Fruit fly (Drosophila melanogaster) whole organism, embryonic: ENCODE results near the gene CG44040.

Source experiments
- CG10321 ChIP-seq: fragments of 200-800 bp; sonication (Bioruptor generic); IDR thresholded peaks from 2 replicates; pipeline ENCODE4 v1.3.6; 2022; ENCODE audit warnings: missing biosample characterization, missing genetic modification characterization
- CG10979 ChIP-seq: fragments of 200-800 bp; sonication (Bioruptor generic); optimal IDR thresholded peaks from 2 replicates; lab custom pipeline; 2018; ENCODE audit warnings: missing biosample characterization, mild to moderate bottlenecking, missing genetic modification characterization, moderate library complexity
- CG11093 ChIP-seq: fragments of 200-800 bp; sonication (Bioruptor generic); IDR thresholded peaks from 3 replicates; pipeline ENCODE4 v1.3.6; 2022; ENCODE audit warnings: missing biosample characterization, missing genetic modification characterization
- CG11723 ChIP-seq: fragments of 200-800 bp; sonication (Bioruptor generic); optimal IDR thresholded peaks from 2 replicates; lab custom pipeline; 2017; ENCODE audit warnings: missing biosample characterization, mild to moderate bottlenecking, missing genetic modification characterization
- CG12071 ChIP-seq: fragments of 200-800 bp; sonication (Bioruptor generic); optimal IDR thresholded peaks from 3 replicates; lab custom pipeline; 2018; ENCODE audit warnings: missing biosample characterization, mild to moderate bottlenecking, missing genetic modification characterization
- CG13775 ChIP-seq: fragments of 200-800 bp; sonication (Bioruptor generic); optimal IDR thresholded peaks from 3 replicates; lab custom pipeline; 2017; ENCODE audit warnings: missing biosample characterization, mild to moderate bottlenecking, missing genetic modification characterization
- CG15479 ChIP-seq: fragments of 200-800 bp; sonication (Bioruptor generic); optimal IDR thresholded peaks from 3 replicates; lab custom pipeline; 2019; ENCODE audit warnings: missing biosample characterization, mild to moderate bottlenecking, missing genetic modification characterization, moderate library complexity
- CG15696 ChIP-seq: fragments of 200-800 bp; sonication (Bioruptor generic); optimal IDR thresholded peaks from 2 replicates; lab custom pipeline; 2019; ENCODE audit warnings: missing biosample characterization, mild to moderate bottlenecking, missing genetic modification characterization, moderate library complexity
- CG17802 ChIP-seq: fragments of 200-800 bp; sonication (Bioruptor generic); optimal IDR thresholded peaks from 2 replicates; lab custom pipeline; 2018; ENCODE audit warnings: missing biosample characterization, mild to moderate bottlenecking, missing genetic modification characterization, moderate library complexity
- CG2202 ChIP-seq: fragments of 200-800 bp; sonication (Bioruptor generic); optimal IDR thresholded peaks from 2 replicates; lab custom pipeline; 2018; ENCODE audit warnings: missing biosample characterization, mild to moderate bottlenecking, missing genetic modification characterization
- CG2678 ChIP-seq: fragments of 200-800 bp; sonication (Bioruptor generic); optimal IDR thresholded peaks from 3 replicates; lab custom pipeline; 2019; ENCODE audit warnings: missing biosample characterization, mild to moderate bottlenecking, missing genetic modification characterization, moderate library complexity
- CG32532 ChIP-seq: fragments of 200-800 bp; sonication (Bioruptor generic); IDR thresholded peaks from 2 replicates; pipeline ENCODE4 v1.3.6; 2022; ENCODE audit warnings: missing biosample characterization, missing genetic modification characterization
- CG3995 ChIP-seq: fragments of 200-800 bp; sonication (Bioruptor generic); optimal IDR thresholded peaks from 3 replicates; lab custom pipeline; 2016; ENCODE audit warnings: missing biosample characterization, missing genetic modification characterization
- CG4360 ChIP-seq: fragments of 200-800 bp; sonication (Bioruptor generic); IDR thresholded peaks from 2 replicates; pipeline ENCODE4 v1.3.6; 2022; ENCODE audit warnings: missing biosample characterization, missing genetic modification characterization
- CG43689 ChIP-seq: fragments of 200-800 bp; sonication (Bioruptor generic); IDR thresholded peaks from 2 replicates; pipeline ENCODE4 v1.3.6; 2022; ENCODE audit warnings: missing biosample characterization, missing genetic modification characterization
- CG6683 ChIP-seq: fragments of 200-800 bp; sonication (Bioruptor generic); optimal IDR thresholded peaks from 2 replicates; lab custom pipeline; 2017; ENCODE audit warnings: missing biosample characterization, mild to moderate bottlenecking, missing genetic modification characterization, missing genetic modification reagents
- CG8388 ChIP-seq: fragments of 200-800 bp; sonication (Bioruptor generic); optimal IDR thresholded peaks from 2 replicates; lab custom pipeline; 2019; ENCODE audit warnings: missing biosample characterization, mild to moderate bottlenecking, missing genetic modification characterization, moderate library complexity
- CG9437 ChIP-seq: fragments of 200-800 bp; sonication (Bioruptor generic); optimal IDR thresholded peaks from 2 replicates; lab custom pipeline; 2018; ENCODE audit warnings: missing biosample characterization, mild to moderate bottlenecking, missing genetic modification characterization
- CoRest ChIP-seq: fragments of 200-800 bp; sonication (Bioruptor generic); optimal IDR thresholded peaks from 3 replicates; lab custom pipeline; 2018; ENCODE audit warnings: missing biosample characterization, mild to moderate bottlenecking, missing genetic modification characterization, moderate library complexity
- CrebB ChIP-seq: fragments of 200-800 bp; sonication (Bioruptor generic); optimal IDR thresholded peaks from 3 replicates; lab custom pipeline; 2018; ENCODE audit warnings: missing biosample characterization, mild to moderate bottlenecking, missing genetic modification characterization
- D19A ChIP-seq: fragments of 200-800 bp; optimal IDR thresholded peaks from 3 replicates; lab custom pipeline; 2019; ENCODE audit warnings: missing biosample characterization, mild to moderate bottlenecking, missing genetic modification characterization, moderate library complexity
- Dref ChIP-seq: fragments of 200-800 bp; sonication (Bioruptor generic); IDR thresholded peaks from 2 replicates; pipeline ENCODE4 v1.3.6; 2022; ENCODE audit warnings: missing biosample characterization, missing genetic modification characterization
- Elba2 ChIP-seq: fragments of 200-800 bp; sonication (Bioruptor generic); optimal IDR thresholded peaks from 3 replicates; lab custom pipeline; 2016; ENCODE audit warnings: missing biosample characterization, missing genetic modification characterization
- H15 ChIP-seq: fragments of 200-800 bp; sonication (Bioruptor generic); IDR thresholded peaks from 3 replicates; pipeline ENCODE4 v1.3.6; 2022; ENCODE audit warnings: missing biosample characterization, missing genetic modification characterization
- Hr51 ChIP-seq, 2 experiments: fragments of 200-800 bp; sonication (Bioruptor generic); optimal IDR thresholded peaks; 2 replicates in 1 of 2; 3 replicates in 1 of 2; lab custom pipeline; 2016 to 2018; ENCODE audit warnings: missing biosample characterization in 2 of 2, missing genetic modification characterization in 2 of 2, mild to moderate bottlenecking in 1 of 2, moderate library complexity in 1 of 2
- MBD-R2 ChIP-seq: fragments of 200-800 bp; sonication (Bioruptor generic); IDR thresholded peaks from 2 replicates; pipeline ENCODE4 v1.3.6; 2022; ENCODE audit warnings: missing biosample characterization, missing genetic modification characterization
- Ravus ChIP-seq: fragments of 200-800 bp; sonication (Bioruptor generic); IDR thresholded peaks from 2 replicates; pipeline ENCODE4 v1.3.6; 2022; ENCODE audit warnings: missing biosample characterization, missing genetic modification characterization
- Sry-δ ChIP-seq: fragments of 200-800 bp; sonication (Bioruptor generic); optimal IDR thresholded peaks from 2 replicates; lab custom pipeline; 2016; ENCODE audit warnings: missing biosample characterization, missing genetic modification characterization
- Trl ChIP-seq, 3 experiments: fragments of >200 bp in 2 of 3; fragments of 200-800 bp in 1 of 3; sonication (Bioruptor generic) in 1 of 3; optimal IDR thresholded peaks; 2 replicates in 1 of 3; 3 replicates in 2 of 3; lab custom pipeline; 2016 to 2017; ENCODE audit warnings: missing biosample characterization in 1 of 3, missing genetic modification characterization in 1 of 3
- ab ChIP-seq: fragments of 200-800 bp; sonication (Bioruptor generic); optimal IDR thresholded peaks from 2 replicates; lab custom pipeline; 2016; ENCODE audit warnings: missing biosample characterization, missing genetic modification characterization
- abd-A ChIP-seq: fragments of 200-800 bp; sonication (Bioruptor generic); optimal IDR thresholded peaks from 3 replicates; lab custom pipeline; 2019; ENCODE audit warnings: missing biosample characterization, mild to moderate bottlenecking, missing genetic modification characterization, moderate library complexity
- bsh ChIP-seq, 2 experiments: fragments of 200-800 bp; sonication (Bioruptor generic); optimal IDR thresholded peaks; 2 replicates each; lab custom pipeline; 2017 to 2018; ENCODE audit warnings: mild to moderate bottlenecking in 2 of 2, missing biosample characterization in 2 of 2, missing genetic modification characterization in 2 of 2, moderate library complexity in 1 of 2
- chif ChIP-seq, 2 experiments: fragments of 200-800 bp; sonication (Bioruptor generic); optimal IDR thresholded peaks; 3 replicates each; lab custom pipeline; 2016; ENCODE audit warnings: missing biosample characterization in 2 of 2, missing genetic modification characterization in 2 of 2
- dysf ChIP-seq: fragments of 200-800 bp; sonication (Bioruptor generic); IDR thresholded peaks from 3 replicates; pipeline ENCODE4 v1.3.6; 2022; ENCODE audit warnings: missing biosample characterization, missing genetic modification characterization
- emc ChIP-seq: fragments of 200-800 bp; sonication (Bioruptor generic); optimal IDR thresholded peaks from 2 replicates; lab custom pipeline; 2016; ENCODE audit warnings: missing biosample characterization, missing genetic modification characterization
- fd96Cb ChIP-seq: fragments of 200-800 bp; sonication (Bioruptor generic); optimal IDR thresholded peaks from 2 replicates; lab custom pipeline; 2018; ENCODE audit warnings: missing biosample characterization, mild to moderate bottlenecking, missing genetic modification characterization, moderate library complexity
- gce ChIP-seq: fragments of 200-800 bp; sonication (Bioruptor generic); IDR thresholded peaks from 3 replicates; pipeline ENCODE4 v1.3.6; 2022; ENCODE audit warnings: missing biosample characterization, missing genetic modification characterization
- gcm ChIP-seq: fragments of 200-800 bp; sonication (Bioruptor generic); optimal IDR thresholded peaks from 2 replicates; lab custom pipeline; 2019; ENCODE audit warnings: missing biosample characterization, mild to moderate bottlenecking, missing genetic modification characterization, moderate library complexity
- knrl ChIP-seq: fragments of 200-800 bp; sonication (Bioruptor generic); IDR thresholded peaks from 3 replicates; pipeline ENCODE4 v1.3.6; 2022; ENCODE audit warnings: missing biosample characterization, missing genetic modification characterization; ENCODE audit not compliant: partially characterized antibody
- mirr ChIP-seq: fragments of 200-800 bp; sonication (Bioruptor generic); optimal IDR thresholded peaks from 3 replicates; lab custom pipeline; 2018; ENCODE audit warnings: missing biosample characterization, mild to moderate bottlenecking, missing genetic modification characterization
- nau ChIP-seq: fragments of 200-800 bp; sonication (Bioruptor generic); optimal IDR thresholded peaks from 3 replicates; lab custom pipeline; 2017; ENCODE audit warnings: missing biosample characterization, mild to moderate bottlenecking, missing genetic modification characterization, missing genetic modification reagents
- pan ChIP-seq, 4 experiments: fragments of >200 bp in 3 of 4; fragments of 200-800 bp in 1 of 4; sonication (Bioruptor generic) in 1 of 4; optimal IDR thresholded peaks in 3 of 4; IDR thresholded peaks in 1 of 4; 2 replicates each; pipeline versions ENCODE4 v1.3.6 to Lab custom; 2017 to 2022; ENCODE audit warnings: missing biosample characterization in 2 of 4, missing genetic modification characterization in 2 of 4, mixed read lengths in 1 of 4
- pfk ChIP-seq: fragments of 200-800 bp; sonication (Bioruptor generic); optimal IDR thresholded peaks from 2 replicates; lab custom pipeline; 2018; ENCODE audit warnings: missing biosample characterization, mild to moderate bottlenecking, missing genetic modification characterization, moderate library complexity
- phol ChIP-seq: fragments of 200-800 bp; sonication (Bioruptor generic); optimal IDR thresholded peaks from 3 replicates; lab custom pipeline; 2018; ENCODE audit warnings: missing biosample characterization, mild to moderate bottlenecking, missing genetic modification characterization, moderate library complexity
- schlank ChIP-seq: fragments of 200-800 bp; sonication (Bioruptor generic); optimal IDR thresholded peaks from 2 replicates; lab custom pipeline; 2018; ENCODE audit warnings: missing biosample characterization, mild to moderate bottlenecking, missing genetic modification characterization
- seq ChIP-seq: fragments of 200-800 bp; sonication (Bioruptor generic); IDR thresholded peaks from 2 replicates; pipeline ENCODE4 v1.3.6; 2022; ENCODE audit warnings: missing biosample characterization, missing genetic modification characterization
- sna ChIP-seq: fragments of 200-800 bp; sonication (Bioruptor generic); IDR thresholded peaks from 2 replicates; pipeline ENCODE4 v1.3.6; 2022; ENCODE audit warnings: missing biosample characterization, missing genetic modification characterization; ENCODE audit not compliant: partially characterized antibody
- so ChIP-seq: fragments of 200-800 bp; sonication (Bioruptor generic); IDR thresholded peaks from 3 replicates; pipeline ENCODE4 v1.3.6; 2022; ENCODE audit warnings: missing biosample characterization, missing genetic modification characterization
- tio ChIP-seq: fragments of 200-800 bp; sonication (Bioruptor generic); optimal IDR thresholded peaks from 2 replicates; lab custom pipeline; 2017; ENCODE audit warnings: missing biosample characterization, missing genetic modification characterization, inconsistent platforms
- z ChIP-seq: fragments of 200-800 bp; sonication (Bioruptor generic); IDR thresholded peaks from 3 replicates; pipeline ENCODE4 v1.3.6; 2022; ENCODE audit warnings: missing biosample characterization, missing genetic modification characterization

Gene CG44040

DNA sequence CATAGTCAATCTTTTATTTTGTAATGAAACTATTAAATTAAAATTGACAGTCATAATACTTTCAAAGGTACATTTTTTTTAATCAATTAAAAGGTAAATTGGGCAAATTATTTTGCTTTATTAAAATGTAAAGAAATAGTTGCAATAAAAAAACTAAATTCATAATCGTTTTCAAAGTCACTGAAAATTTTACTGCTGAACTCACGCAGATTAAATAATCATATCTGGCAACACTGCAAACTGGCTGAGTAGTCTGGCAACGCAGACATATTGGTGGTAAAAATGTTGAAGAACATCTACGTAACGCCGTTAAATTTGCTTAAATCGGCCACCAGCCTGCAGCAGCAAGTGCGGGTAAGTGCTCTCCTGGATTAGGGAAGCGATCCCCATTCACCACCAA is 10.3 kb downstream of the CG44040 start, which contains the start of gene mRpL9 (continued):
- no peak for TF ChIP-seq emc (GFP tag; lab: Kevin White, UChicago)
- no peak for TF ChIP-seq CG6683 (GFP tag; lab: Kevin White, UChicago)
- TF ChIP-seq dysf (GFP tag; lab: Robert Waterston, UW) = no peak
- TF ChIP-seq gcm (GFP tag; lab: Kevin White, UChicago) = no peak
- no peak for TF ChIP-seq so (GFP tag; lab: Robert Waterston, UW)
- TF ChIP-seq fd96Cb (tag; lab: Kevin White, UChicago) = no peak
- TF ChIP-seq Trl (optimal IDR thresholded peaks at IDR 0.05; lab: Kevin White, UChicago) = no peak
- TF ChIP-seq Trl (GFP tag; optimal IDR thresholded peaks at IDR 0.05; lab: Kevin White, UChicago) = no peak
- no peak for TF ChIP-seq sna (GFP tag; lab: Robert Waterston, UW)
- TF ChIP-seq CG15696 = no peak
- TF ChIP-seq CG3995 (GFP tag; lab: Kevin White, UChicago) = peak; percentile 95
- TF ChIP-seq pan (optimal IDR thresholded peaks at IDR 0.05; lab: Kevin White, UChicago) = no peak
- TF ChIP-seq pan (GFP tag; optimal IDR thresholded peaks at IDR 0.05 in 1 of 2, IDR thresholded peaks at IDR 0.05 in 1 of 2) = peak in 1 of 2 experiments; percentile 16
- peak; percentile 71 for TF ChIP-seq Sry-δ (GFP tag; lab: Kevin White, UChicago)
- no peak for TF ChIP-seq pfk (GFP tag; lab: Kevin White, UChicago)
- peak; percentile 51; the same call in 1 of the 2 replicates for TF ChIP-seq CG32532 (GFP tag; lab: Robert Waterston, UW)
- TF ChIP-seq CG10979 = peak; percentile 14
- no peak for TF ChIP-seq Elba2 (GFP tag; lab: Kevin White, UChicago)
- TF ChIP-seq CG9437 (GFP tag; lab: Kevin White, UChicago) = peak; percentile 90
- no peak for TF ChIP-seq gce
- no peak for TF ChIP-seq CG2202
- no peak for TF ChIP-seq schlank
- TF ChIP-seq Ravus (GFP tag; lab: Robert Waterston, UW) = no peak
- no peak for TF ChIP-seq D19A (tag; lab: Kevin White, UChicago)
- TF ChIP-seq CG11723 (GFP tag; lab: Kevin White, UChicago) = no peak
- TF ChIP-seq CG43689 = no peak
- TF ChIP-seq CG15479 (GFP tag; lab: Kevin White, UChicago) = no peak
- no peak for TF ChIP-seq CG4360
- no peak for TF ChIP-seq CG11093 (GFP tag; lab: Robert Waterston, UW)
- TF ChIP-seq seq (GFP tag; lab: Robert Waterston, UW) = no peak
- TF ChIP-seq CG12071 (GFP tag; lab: Kevin White, UChicago) = no peak
- TF ChIP-seq knrl (GFP tag; lab: Robert Waterston, UW) = peak; percentile 44; the same call in 1 of the 3 replicates
- TF ChIP-seq H15 (GFP tag; lab: Robert Waterston, UW) = no peak
- no peak for TF ChIP-seq Hr51 (GFP tag; optimal IDR thresholded peaks at IDR 0.05; lab: Kevin White, UChicago)
- TF ChIP-seq CoRest (tag; lab: Kevin White, UChicago) = peak; percentile 39
- no peak for TF ChIP-seq mirr (GFP tag; lab: Kevin White, UChicago)
- peak in 1 of 2 experiments; percentile 7 for TF ChIP-seq bsh (GFP tag; optimal IDR thresholded peaks at IDR 0.05; lab: Kevin White, UChicago)
- no peak for TF ChIP-seq CG17802
- TF ChIP-seq phol (tag; lab: Kevin White, UChicago) = peak; percentile 52
- TF ChIP-seq ab = no peak
- TF ChIP-seq CG8388 (GFP tag; lab: Kevin White, UChicago) = no peak
- TF ChIP-seq abd-A (tag; lab: Kevin White, UChicago) = no peak
- peak; percentile 29; the same call in 1 of the 2 replicates for TF ChIP-seq Dref
- no peak for TF ChIP-seq nau (GFP tag; lab: Kevin White, UChicago)
- TF ChIP-seq CrebB (tag; lab: Kevin White, UChicago) = no peak
- TF ChIP-seq CG2678 (tag; lab: Kevin White, UChicago) = no peak
- no peak for TF ChIP-seq tio (GFP tag; lab: Kevin White, UChicago)
- no peak for TF ChIP-seq CG13775 (GFP tag; lab: Kevin White, UChicago)
- TF ChIP-seq CG10321 (GFP tag; lab: Robert Waterston, UW) = no peak
- TF ChIP-seq chif (GFP tag; optimal IDR thresholded peaks at IDR 0.05; lab: Kevin White, UChicago) = no peak
- peak; percentile 86 for TF ChIP-seq MBD-R2 (GFP tag; lab: Robert Waterston, UW)
- TF ChIP-seq z = no peak
